Fruit fly (Drosophila melanogaster) whole organism, wandering third instar larva: ENCODE measurements around the gene CG34338.

Experiments used
- Abd-B ChIP-seq: fragments of >200 bp; optimal IDR thresholded peaks from 2 replicates; lab custom pipeline; 2017; ENCODE audit warnings: missing biosample characterization, missing genetic modification characterization
- CG32264 ChIP-seq: fragments of 200-800 bp; sonication (Bioruptor generic); optimal IDR thresholded peaks from 2 replicates; lab custom pipeline; 2016; ENCODE audit warnings: missing biosample characterization, missing genetic modification characterization
- CG9705 ChIP-seq: fragments of 200-800 bp; sonication (Bioruptor generic); optimal IDR thresholded peaks from 2 replicates; lab custom pipeline; 2018; ENCODE audit warnings: missing biosample characterization, mild to moderate bottlenecking, missing genetic modification characterization
- CrebA ChIP-seq: fragments of 200-800 bp; sonication (Bioruptor generic); optimal IDR thresholded peaks from 2 replicates; lab custom pipeline; 2016; ENCODE audit warnings: missing biosample characterization, mild to moderate bottlenecking, missing genetic modification characterization, borderline replicate concordance
- Dif ChIP-seq: fragments of 200-275, 200-300 bp; sonication (Bioruptor generic); optimal IDR thresholded peaks from 2 replicates; lab custom pipeline; 2018; ENCODE audit warnings: missing biosample characterization, missing genetic modification characterization; ENCODE audit not compliant: partially characterized antibody
- GATAd ChIP-seq: sonication (Bioruptor generic); optimal IDR thresholded peaks from 2 replicates; lab custom pipeline; 2016; ENCODE audit warnings: missing biosample characterization, missing genetic modification characterization
- HLH106 ChIP-seq: fragments of 200-800 bp; optimal IDR thresholded peaks from 3 replicates; lab custom pipeline; 2019; ENCODE audit warnings: missing biosample characterization, mild to moderate bottlenecking, missing genetic modification characterization, moderate library complexity
- Hnf4 ChIP-seq: fragments of 200-800 bp; sonication (Bioruptor generic); optimal IDR thresholded peaks from 2 replicates; lab custom pipeline; 2016; ENCODE audit warnings: missing biosample characterization, mild to moderate bottlenecking, missing genetic modification characterization
- Hr78 ChIP-seq: fragments of >200 bp; optimal IDR thresholded peaks from 2 replicates; lab custom pipeline; 2017; ENCODE audit warnings: missing biosample characterization, missing genetic modification characterization
- Hr83 ChIP-seq: fragments of 200-300 bp; sonication (Bioruptor generic); optimal IDR thresholded peaks from 2 replicates; lab custom pipeline; 2016; ENCODE audit warnings: missing biosample characterization, mild to moderate bottlenecking, missing genetic modification characterization, moderate library complexity; ENCODE audit not compliant: poor library complexity, severe bottlenecking
- Jra ChIP-seq: sonication (Bioruptor generic); optimal IDR thresholded peaks from 2 replicates; lab custom pipeline; 2016; ENCODE audit warnings: missing biosample characterization, missing genetic modification characterization
- Mio ChIP-seq: sonication (Bioruptor generic); optimal IDR thresholded peaks from 2 replicates; lab custom pipeline; 2016; ENCODE audit warnings: missing biosample characterization, missing genetic modification characterization
- Myc ChIP-seq: fragments of >200 bp; optimal IDR thresholded peaks from 2 replicates; lab custom pipeline; 2017
- N ChIP-seq: fragments of >200 bp; optimal IDR thresholded peaks from 2 replicates; lab custom pipeline; 2018; ENCODE audit warnings: missing biosample characterization, missing external identifiers, missing genetic modification characterization
- OdsH ChIP-seq: fragments of 200-800 bp; sonication (Bioruptor generic); optimal IDR thresholded peaks from 2 replicates; lab custom pipeline; 2016; ENCODE audit warnings: missing biosample characterization, mild to moderate bottlenecking, missing genetic modification characterization
- Rel ChIP-seq, 2 experiments: fragments of 200-800 bp; sonication (Bioruptor generic) in 1 of 2; optimal IDR thresholded peaks; 2 replicates in 1 of 2; 3 replicates in 1 of 2; lab custom pipeline; 2016 to 2019; ENCODE audit warnings: mild to moderate bottlenecking in 2 of 2, missing biosample characterization in 2 of 2, missing genetic modification characterization in 2 of 2, moderate library complexity in 1 of 2
- Sp1 ChIP-seq: fragments of 200-800 bp; sonication (Bioruptor generic); optimal IDR thresholded peaks from 3 replicates; lab custom pipeline; 2019; ENCODE audit warnings: missing biosample characterization, mild to moderate bottlenecking, missing genetic modification characterization, moderate library complexity
- Vsx2 ChIP-seq: fragments of 200-300, 225-300 bp; sonication (Bioruptor generic); optimal IDR thresholded peaks from 2 replicates; lab custom pipeline; 2018; ENCODE audit warnings: missing biosample characterization, missing genetic modification characterization; ENCODE audit not compliant: partially characterized antibody
- br ChIP-seq: fragments of 200-800 bp; sonication (Bioruptor generic); optimal IDR thresholded peaks from 2 replicates; lab custom pipeline; 2016; ENCODE audit warnings: missing biosample characterization, missing genetic modification characterization
- brk ChIP-seq: fragments of 200-800 bp; sonication (Bioruptor generic); optimal IDR thresholded peaks from 2 replicates; lab custom pipeline; 2016; ENCODE audit warnings: missing biosample characterization, mild to moderate bottlenecking, missing genetic modification characterization
- dl ChIP-seq, 2 experiments: fragments of 175-275, 200-275 bp in 1 of 2; fragments of 200-275 bp in 1 of 2; sonication (Bioruptor generic); optimal IDR thresholded peaks; lab custom pipeline; 2018; ENCODE audit warnings: mild to moderate bottlenecking in 2 of 2, missing biosample characterization in 2 of 2, missing genetic modification characterization in 2 of 2, moderate library complexity in 2 of 2; ENCODE audit not compliant: partially characterized antibody in 2 of 2, insufficient read depth in 1 of 2
- dmrt93B ChIP-seq: fragments of 200-800 bp; sonication (Bioruptor generic); optimal IDR thresholded peaks from 2 replicates; lab custom pipeline; 2018; ENCODE audit warnings: missing biosample characterization, mild to moderate bottlenecking, missing genetic modification characterization
- dsf ChIP-seq: sonication (Bioruptor generic); optimal IDR thresholded peaks from 2 replicates; lab custom pipeline; 2016; ENCODE audit warnings: missing biosample characterization, missing genetic modification characterization, borderline replicate concordance
- ey ChIP-seq: fragments of 200-800 bp; sonication (Bioruptor generic); optimal IDR thresholded peaks from 2 replicates; lab custom pipeline; 2016; ENCODE audit warnings: missing biosample characterization, missing genetic modification characterization
- foxo ChIP-seq, 2 experiments: fragments of 200-800 bp; sonication (Bioruptor generic); optimal IDR thresholded peaks; 2 replicates in 1 of 2; 3 replicates in 1 of 2; lab custom pipeline; 2016 to 2017; ENCODE audit warnings: missing biosample characterization in 2 of 2, missing genetic modification characterization in 2 of 2
- fru ChIP-seq: fragments of 200-800 bp; sonication (Bioruptor generic); optimal IDR thresholded peaks from 3 replicates; lab custom pipeline; 2016; ENCODE audit warnings: missing biosample characterization, mild to moderate bottlenecking, missing genetic modification characterization
- h ChIP-seq: fragments of 200-800 bp; sonication (Bioruptor generic); optimal IDR thresholded peaks from 3 replicates; lab custom pipeline; 2016; ENCODE audit warnings: missing biosample characterization, mild to moderate bottlenecking, missing genetic modification characterization
- jim ChIP-seq: fragments of 175-275, 200-325 bp; sonication (Bioruptor generic); optimal IDR thresholded peaks from 2 replicates; lab custom pipeline; 2016; ENCODE audit warnings: missing biosample characterization, mild to moderate bottlenecking, missing genetic modification characterization
- lola ChIP-seq: fragments of >200 bp; optimal IDR thresholded peaks from 2 replicates; lab custom pipeline; 2017; ENCODE audit warnings: missing biosample characterization, missing genetic modification characterization
- pan ChIP-seq: fragments of >200 bp; optimal IDR thresholded peaks from 2 replicates; lab custom pipeline; 2017
- psq ChIP-seq: fragments of 200-800 bp; sonication (Bioruptor generic); optimal IDR thresholded peaks from 3 replicates; lab custom pipeline; 2017; ENCODE audit warnings: missing biosample characterization, mild to moderate bottlenecking, missing genetic modification characterization, moderate library complexity
- rgr ChIP-seq: fragments of 200-800 bp; sonication (Bioruptor generic); optimal IDR thresholded peaks from 3 replicates; lab custom pipeline; 2016; ENCODE audit warnings: missing biosample characterization, mild to moderate bottlenecking, missing genetic modification characterization
- sage ChIP-seq: fragments of 200-800 bp; sonication (Bioruptor generic); optimal IDR thresholded peaks from 2 replicates; lab custom pipeline; 2016; ENCODE audit warnings: missing biosample characterization, mild to moderate bottlenecking, missing genetic modification characterization
- sv ChIP-seq: fragments of 200-800 bp; sonication (Bioruptor generic); optimal IDR thresholded peaks from 3 replicates; lab custom pipeline; 2016; ENCODE audit warnings: missing biosample characterization, missing genetic modification characterization
- tai ChIP-seq: sonication (Bioruptor generic); optimal IDR thresholded peaks from 2 replicates; lab custom pipeline; 2016; ENCODE audit warnings: missing biosample characterization, missing genetic modification characterization
- usp ChIP-seq: fragments of >200 bp; optimal IDR thresholded peaks from 2 replicates; lab custom pipeline; 2017; ENCODE audit warnings: missing biosample characterization, missing genetic modification characterization
- woc ChIP-seq: sonication (Bioruptor generic); optimal IDR thresholded peaks from 2 replicates; lab custom pipeline; 2016; ENCODE audit warnings: missing biosample characterization, mild to moderate bottlenecking, missing genetic modification characterization

Gene CG34338

DNA sequence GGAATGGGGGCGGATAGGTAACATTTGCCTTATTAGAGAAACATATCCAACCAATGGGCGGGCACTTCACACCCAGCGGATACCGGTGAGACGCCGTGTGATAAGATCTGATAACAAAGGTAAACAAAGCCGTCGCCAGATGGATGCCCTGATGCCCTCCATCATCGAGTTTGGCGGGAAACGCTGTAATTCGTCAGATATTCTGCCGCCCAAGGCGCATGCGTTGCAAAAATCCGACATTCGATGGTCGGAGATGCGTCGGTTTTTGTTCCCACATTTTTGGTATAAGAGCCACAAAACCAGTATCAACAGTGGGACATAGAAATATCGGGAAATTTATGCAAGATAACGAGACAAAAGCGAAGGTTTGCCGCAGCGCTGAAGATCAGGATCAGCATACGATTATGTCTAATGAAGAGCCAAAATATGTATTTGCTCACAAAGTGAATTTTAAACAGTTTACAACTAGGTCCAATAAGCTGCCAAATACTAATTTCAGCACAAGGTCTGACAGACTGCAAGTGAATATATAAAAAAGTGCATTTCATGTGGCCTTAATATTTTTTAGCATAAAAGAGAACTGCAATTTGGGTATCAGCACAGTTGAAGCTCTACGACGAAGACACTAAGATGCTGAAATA is at the start of gene CG34338:
CG34338 (plus strand) TSS at position 591 of the 641 bp plus-strand sequence.
- TF ChIP-seq Abd-B (GFP tag; lab: Kevin White, UChicago) (no peak), lola (no peak), CrebA (GFP tag; lab: Kevin White, UChicago) (no peak), dsf (GFP tag; lab: Kevin White, UChicago) (no peak), Rel (GFP tag; optimal IDR thresholded peaks at IDR 0.05; lab: Kevin White, UChicago) (no peak), Rel (tag; optimal IDR thresholded peaks at IDR 0.05; lab: Kevin White, UChicago) (no peak), dmrt93B (GFP tag; lab: Kevin White, UChicago) (no peak), Myc (lab: Kevin White, UChicago) (no peak), Vsx2 (GFP tag; lab: Kevin White, UChicago) (no peak), OdsH (GFP tag; lab: Kevin White, UChicago) (no peak), HLH106 (tag; lab: Kevin White, UChicago) (no peak), dl (GFP tag; optimal IDR thresholded peaks at IDR 0.05; lab: Kevin White, UChicago; ENCODE audit: insufficient read depth in 1 of 2, partially characterized antibody in 2 of 2) (no peak), Hnf4 (GFP tag; lab: Kevin White, UChicago) (no peak), foxo (GFP tag; optimal IDR thresholded peaks at IDR 0.05; lab: Kevin White, UChicago) (no peak), brk (GFP tag; lab: Kevin White, UChicago) (no peak), Hr83 (GFP tag; lab: Kevin White, UChicago) (no peak), N (GFP tag; lab: Kevin White, UChicago) (no peak), sv (no peak), fru (GFP tag; lab: Kevin White, UChicago) (no peak), br (GFP tag; lab: Kevin White, UChicago) (no peak), ey (no peak)
- TF ChIP-seq, all 38 proteins: peak for 0

DNA sequence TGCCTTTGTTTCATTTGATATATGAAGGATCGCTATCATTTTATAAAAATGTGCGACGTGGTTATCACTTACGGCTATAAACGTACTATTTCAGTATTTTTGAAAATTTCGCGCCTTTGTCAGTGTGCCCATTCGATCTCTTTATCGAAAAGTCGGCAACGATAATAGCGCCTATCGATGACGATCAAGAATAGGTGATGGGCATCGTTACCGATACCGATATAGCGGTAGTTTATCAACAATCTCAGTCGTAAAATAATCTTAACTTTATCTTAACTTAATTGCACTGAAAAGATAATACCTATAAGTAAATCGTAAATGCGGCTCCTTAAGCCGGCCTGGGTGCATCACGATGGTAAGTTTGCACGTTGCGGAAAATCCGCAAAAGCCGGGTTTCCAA is 46.6 kb upstream of the CG34338 start, which contains the start of gene Hira:
Hira (plus strand) TSS at position 215 of the 400 bp plus-strand sequence.
- no peak for TF ChIP-seq CrebA (GFP tag; lab: Kevin White, UChicago)
- TF ChIP-seq jim (GFP tag; lab: Kevin White, UChicago): no peak
- TF ChIP-seq psq (GFP tag; lab: Kevin White, UChicago): no peak
- no peak for TF ChIP-seq usp (GFP tag; lab: Kevin White, UChicago)
- TF ChIP-seq brk (GFP tag; lab: Kevin White, UChicago): no peak
- TF ChIP-seq foxo (GFP tag; optimal IDR thresholded peaks at IDR 0.05; lab: Kevin White, UChicago): no peak
- TF ChIP-seq Sp1: no peak
- TF ChIP-seq, all 38 proteins: peak for 0

DNA sequence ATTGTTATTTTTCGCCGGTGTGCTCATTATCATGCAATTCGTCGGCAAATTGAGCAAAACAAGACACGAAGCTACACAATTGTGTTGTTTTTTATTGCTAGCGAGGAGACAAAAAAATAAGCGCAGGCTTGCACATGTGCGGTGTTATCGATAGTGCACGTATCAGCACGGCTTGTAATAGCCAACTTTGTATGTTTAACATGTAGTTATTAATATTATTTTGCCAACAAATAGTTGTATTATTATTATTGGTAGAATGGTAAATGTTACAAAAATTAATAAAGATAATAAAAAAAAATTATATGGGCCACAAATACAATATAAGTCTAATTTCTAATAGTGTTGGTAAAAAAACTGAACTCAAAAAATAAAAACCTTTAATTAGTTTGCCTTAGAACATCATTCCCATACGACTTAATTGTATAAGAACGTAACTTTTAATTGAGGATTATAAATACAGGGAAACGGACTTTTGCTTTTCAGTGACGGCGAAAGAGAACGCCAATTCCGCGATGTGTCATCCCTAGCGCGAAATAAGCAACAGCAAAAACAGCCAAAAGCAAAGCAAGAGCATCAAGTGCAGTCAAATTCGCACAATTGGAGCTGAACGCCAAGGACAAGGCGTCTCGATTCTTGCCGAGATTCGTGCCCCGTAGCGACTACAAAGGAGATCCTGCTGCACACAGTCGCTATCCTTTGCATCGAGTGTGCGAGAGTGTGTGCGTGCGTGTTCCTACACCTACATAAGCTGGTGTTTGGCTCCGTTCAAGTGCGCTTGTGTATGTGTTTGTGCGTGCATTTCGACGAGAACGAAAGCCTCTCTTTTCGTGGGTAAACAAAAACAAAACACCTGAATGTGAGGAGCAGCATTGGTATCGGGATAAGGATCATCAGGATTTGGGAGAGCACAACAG is 40.0 kb upstream of the CG34338 start, which contains the start of the genes NELF-B and CG12155:
NELF-B (minus strand) TSS at position 111 of the 914 bp plus-strand sequence.
CG12155 (plus strand) TSS at position 505 of the 914 bp plus-strand sequence.
- peak; percentile 50 for TF ChIP-seq dmrt93B (GFP tag; lab: Kevin White, UChicago)
- no peak for TF ChIP-seq Mio (GFP tag; lab: Kevin White, UChicago)
- TF ChIP-seq rgr: peak; percentile 49
- TF ChIP-seq Abd-B (GFP tag; lab: Kevin White, UChicago): no peak
- peak; percentile 32 for TF ChIP-seq h (GFP tag; lab: Kevin White, UChicago)
- TF ChIP-seq Dif (GFP tag; lab: Kevin White, UChicago): no peak
- TF ChIP-seq foxo (GFP tag; optimal IDR thresholded peaks at IDR 0.05; lab: Kevin White, UChicago): peak in 1 of 2 experiments; percentile 67
- TF ChIP-seq sage (GFP tag; lab: Kevin White, UChicago): no peak
- peak; percentile 51 for TF ChIP-seq woc (GFP tag; lab: Kevin White, UChicago)
- TF ChIP-seq CrebA (GFP tag; lab: Kevin White, UChicago): no peak
- no peak for TF ChIP-seq sv
- TF ChIP-seq Hnf4 (GFP tag; lab: Kevin White, UChicago): no peak
- TF ChIP-seq Hr78: no peak
- no peak for TF ChIP-seq usp (GFP tag; lab: Kevin White, UChicago)
- no peak for TF ChIP-seq fru (GFP tag; lab: Kevin White, UChicago)
- no peak for TF ChIP-seq dl (GFP tag; optimal IDR thresholded peaks at IDR 0.05; lab: Kevin White, UChicago; ENCODE audit: insufficient read depth in 1 of 2, partially characterized antibody in 2 of 2)
- no peak for TF ChIP-seq pan (lab: Kevin White, UChicago)
- peak; percentile 47 for TF ChIP-seq Sp1
- TF ChIP-seq OdsH (GFP tag; lab: Kevin White, UChicago): peak; percentile 34
- TF ChIP-seq CG32264 (GFP tag; lab: Kevin White, UChicago): no peak
- peak; percentile 2 for TF ChIP-seq Myc (lab: Kevin White, UChicago)
- no peak for TF ChIP-seq brk (GFP tag; lab: Kevin White, UChicago)
- no peak for TF ChIP-seq N (GFP tag; lab: Kevin White, UChicago)
- peak; percentile 10 for TF ChIP-seq Hr83 (GFP tag; lab: Kevin White, UChicago)
- peak; percentile 40 for TF ChIP-seq ey
- TF ChIP-seq Jra: no peak
- TF ChIP-seq dsf (GFP tag; lab: Kevin White, UChicago): no peak
- peak; percentile 63 for TF ChIP-seq HLH106 (tag; lab: Kevin White, UChicago)
- TF ChIP-seq br (GFP tag; lab: Kevin White, UChicago): no peak
- no peak for TF ChIP-seq lola
- peak; percentile 35 for TF ChIP-seq psq (GFP tag; lab: Kevin White, UChicago)
- no peak for TF ChIP-seq GATAd (GFP tag; lab: Kevin White, UChicago)
- TF ChIP-seq tai (GFP tag; lab: Kevin White, UChicago): no peak
- TF ChIP-seq Rel (GFP tag; optimal IDR thresholded peaks at IDR 0.05; lab: Kevin White, UChicago): no peak
- no peak for TF ChIP-seq Rel (tag; optimal IDR thresholded peaks at IDR 0.05; lab: Kevin White, UChicago)
- TF ChIP-seq Vsx2 (GFP tag; lab: Kevin White, UChicago): no peak
- no peak for TF ChIP-seq CG9705 (GFP tag; lab: Kevin White, UChicago)
